Worm (Caenorhabditis elegans) whole organism, dauer: ENCODE measurements around the gene C29E4.9.
"Not testable (repeated sequence)": the region's sequence is repeated elsewhere in the genome, so short reads cannot be mapped to it uniquely, and the experiment has no call there.

Source experiments
- unc-62 ChIP-seq: sonication (generic microtip); optimal IDR thresholded peaks from 2 replicates; lab custom pipeline; 2017; ENCODE audit warnings: missing biosample characterization, missing genetic modification reagents, missing genetic modification characterization

Gene C29E4.9

ce11 chrIII:7972061-7972460 is 15.2 kb upstream of the C29E4.9 start, which contains the start of gene F54H12.5:
TSS of gene F54H12.5 (minus strand) at chrIII:7972161.
- no peak for TF ChIP-seq unc-62 (GFP tag; lab: Kevin White, UChicago)

- no peak for TF ChIP-seq unc-62 (GFP tag; lab: Kevin White, UChicago)
Measured at ce11 chrIII:7969121-7969520, 12.3 kb upstream of the C29E4.9 start, which contains the start of the genes F54H12.8 and F54H12.7. TSS of gene F54H12.8 (minus strand) at chrIII:7969221. TSS of gene F54H12.7 (plus strand) at chrIII:7969349.

ce11 chrIII:7964281-7964680 is 7.4 kb upstream of the C29E4.9 start, which contains the start of gene F54H12.2:
TSS of gene F54H12.2 (plus strand) at chrIII:7964581.
- not testable (repeated sequence) for TF ChIP-seq unc-62 (GFP tag; lab: Kevin White, UChicago)

- not testable (repeated sequence) for TF ChIP-seq unc-62 (GFP tag; lab: Kevin White, UChicago)
Measured at ce11 chrIII:7962641-7963040, 5.8 kb upstream of the C29E4.9 start, which contains the start of gene F54H12.4. TSS of gene F54H12.4 (minus strand) at chrIII:7962741.

- not testable (repeated sequence) for TF ChIP-seq unc-62 (GFP tag; lab: Kevin White, UChicago)
Measured at ce11 chrIII:7958922-7959609, 2.2 kb upstream of the C29E4.9 start, which contains the start of gene F54H12.10. TSS of gene F54H12.10 (minus strand) at chrIII:7958972.

- no peak for TF ChIP-seq unc-62 (GFP tag; lab: Kevin White, UChicago)
Measured at ce11 chrIII:7958085-7958484, 1.2 kb upstream of the C29E4.9 start, which contains the start of gene C29E4.11. TSS of gene C29E4.11 (minus strand) at chrIII:7958114.

ce11 chrIII:7953208-7953607 is 3.7 kb downstream of the C29E4.9 start, which contains the start of gene let-754:
TSS of gene let-754 (minus strand) at chrIII:7953308.
- no peak for TF ChIP-seq unc-62 (GFP tag; lab: Kevin White, UChicago)

ce11 chrIII:7952077-7952765 is 4.6 kb downstream of the C29E4.9 start, which contains the start of gene C29E4.15:
TSS of gene C29E4.15 (plus strand) at chrIII:7952623.
- no peak for TF ChIP-seq unc-62 (GFP tag; lab: Kevin White, UChicago)

ce11 chrIII:7950447-7950846 is 6.4 kb downstream of the C29E4.9 start:
- TF ChIP-seq unc-62 (GFP tag; lab: Kevin White, UChicago): no peak

ce11 chrIII:7948802-7949201 is 8.1 kb downstream of the C29E4.9 start, which contains the start of gene col-90:
TSS of gene col-90 (plus strand) at chrIII:7948838.
- no peak for TF ChIP-seq unc-62 (GFP tag; lab: Kevin White, UChicago)

ce11 chrIII:7947677-7948076 is 9.2 kb downstream of the C29E4.9 start:
- no peak for TF ChIP-seq unc-62 (GFP tag; lab: Kevin White, UChicago)

ce11 chrIII:7946968-7947491 is 9.8 kb downstream of the C29E4.9 start, which contains the start of gene gsto-1:
TSS of gene gsto-1 (minus strand) at chrIII:7947018.
- no peak for TF ChIP-seq unc-62 (GFP tag; lab: Kevin White, UChicago)

ce11 chrIII:7941417-7941816 is 15.4 kb downstream of the C29E4.9 start, which contains the start of gene kle-2:
TSS of gene kle-2 (plus strand) at chrIII:7941717.
- no peak for TF ChIP-seq unc-62 (GFP tag; lab: Kevin White, UChicago)

- no peak for TF ChIP-seq unc-62 (GFP tag; lab: Kevin White, UChicago)
Measured at ce11 chrIII:7940819-7941218, 16.0 kb downstream of the C29E4.9 start, which contains the start of gene C29E4.12. TSS of gene C29E4.12 (plus strand) at chrIII:7941151.

ce11 chrIII:7937548-7937947 is 19.3 kb downstream of the C29E4.9 start, which contains the start of gene C29E4.10:
TSS of gene C29E4.10 (plus strand) at chrIII:7937848.
- TF ChIP-seq unc-62 (GFP tag; lab: Kevin White, UChicago): no peak
